Worm (Caenorhabditis elegans): ENCODE results near the gene Y50E8A.6.

Gene Y50E8A.6

DNA sequence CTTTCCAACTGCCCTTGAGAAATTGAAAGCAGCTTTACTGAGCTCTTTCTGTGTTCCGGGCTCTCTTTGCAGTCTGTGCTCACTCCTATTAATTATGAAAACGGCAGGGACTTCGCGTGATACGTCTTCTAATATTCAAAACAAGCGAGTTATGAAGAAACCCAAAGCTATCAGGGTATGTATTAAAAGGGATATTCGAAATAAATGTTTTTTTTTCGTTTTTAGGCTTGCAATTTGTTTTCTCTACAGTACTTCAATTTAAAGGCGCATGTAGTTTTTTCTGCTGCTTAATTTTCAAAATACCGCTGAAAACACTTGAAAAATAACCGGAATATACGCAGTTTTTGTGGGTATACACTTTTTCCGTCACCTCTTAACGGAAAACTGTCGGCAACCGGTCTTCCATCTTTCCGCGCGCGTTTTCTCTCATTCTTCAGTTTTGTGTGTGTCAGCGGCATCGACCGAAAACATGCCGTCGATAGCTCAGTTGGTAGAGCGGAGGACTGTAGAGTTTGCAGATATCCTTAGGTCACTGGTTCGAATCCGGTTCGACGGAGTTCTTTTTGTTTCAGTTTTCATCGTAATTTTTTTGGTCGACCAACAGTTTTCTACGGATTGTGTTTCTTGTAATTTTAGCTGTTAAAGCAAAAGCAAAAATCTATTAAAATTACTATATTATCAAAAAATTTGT is 51.9 kb downstream of the Y50E8A.6 start, which contains the start of gene gasr-8 (continued):
- TF ChIP-seq elt-2 (tag; optimal IDR thresholded peaks at IDR 0.05) (peak; percentile 57), ceh-19 (GFP tag; optimal IDR thresholded peaks at IDR 0.05) (peak; percentile 33), unc-86 (tag; optimal IDR thresholded peaks at IDR 0.05) (no peak), hlh-30 (tag; optimal IDR thresholded peaks at IDR 0.05; ENCODE audit: insufficient read depth) (no peak), eyg-1 (tag; optimal IDR thresholded peaks at IDR 0.05) (no peak), T23F11.4 (GFP tag; optimal IDR thresholded peaks at IDR 0.05) (no peak), ceh-31 (tag; optimal IDR thresholded peaks at IDR 0.05) (no peak), madf-2 (tag; optimal IDR thresholded peaks at IDR 0.05) (no peak), gmeb-2 (tag; optimal IDR thresholded peaks at IDR 0.05) (peak; percentile 57), ceh-9 (tag; optimal IDR thresholded peaks at IDR 0.05) (no peak), ceh-34 (tag; optimal IDR thresholded peaks at IDR 0.05) (no peak), ceh-14 (tag; optimal IDR thresholded peaks at IDR 0.05) (no peak), ceh-24 (tag; optimal IDR thresholded peaks at IDR 0.05) (no peak), hlh-8 (tag; optimal IDR thresholded peaks at IDR 0.05) (no peak), K09A11.1 (tag; optimal IDR thresholded peaks at IDR 0.05; ENCODE audit: insufficient read depth) (no peak), ceh-30 (tag; optimal IDR thresholded peaks at IDR 0.05) (no peak), unc-42 (tag; optimal IDR thresholded peaks at IDR 0.05) (no peak), ref-2 (tag; optimal IDR thresholded peaks at IDR 0.05) (no peak), sox-4 (tag; optimal IDR thresholded peaks at IDR 0.05) (peak; percentile 9), hlh-15 (tag; optimal IDR thresholded peaks at IDR 0.05) (peak; percentile 36), pros-1 (tag; optimal IDR thresholded peaks at IDR 0.05) (no peak), C08G9.2 (tag; optimal IDR thresholded peaks at IDR 0.05) (peak; percentile 24), dmd-4 (tag; optimal IDR thresholded peaks at IDR 0.05; ENCODE audit: borderline replicate concordance) (peak; percentile 49), ceh-48 (tag; optimal IDR thresholded peaks at IDR 0.05) (peak; percentile 15), ama-1 (optimal IDR thresholded peaks at IDR 0.05) (no peak), unc-55 (GFP tag; optimal IDR thresholded peaks at IDR 0.05) (no peak), ztf-16 (tag; optimal IDR thresholded peaks at IDR 0.05) (peak; percentile 3), sdc-2 (tag; optimal IDR thresholded peaks at IDR 0.05) (no peak), elt-4 (tag; optimal IDR thresholded peaks at IDR 0.05) (no peak), odd-2 (tag; optimal IDR thresholded peaks at IDR 0.05) (no peak), ceh-45 (GFP tag; IDR thresholded peaks at IDR 0.05) (no peak), pha-4 (tag; optimal IDR thresholded peaks at IDR 0.05) (no peak), unc-3 (GFP tag; conservative IDR thresholded peaks at IDR 0.05) (0 out of 2 replicates have a peak, but pooled peaks have one; percentile 18), unc-3 (tag; optimal IDR thresholded peaks at IDR 0.05) (no peak), pag-3 (tag; optimal IDR thresholded peaks at IDR 0.05; ENCODE audit: borderline replicate concordance) (no peak), F13H6.1 (tag; optimal IDR thresholded peaks at IDR 0.05) (no peak), ets-4 (tag; optimal IDR thresholded peaks at IDR 0.05) (no peak), hlh-13 (GFP tag; optimal IDR thresholded peaks at IDR 0.05) (no peak), ceh-18 (tag; optimal IDR thresholded peaks at IDR 0.05) (no peak), nhr-232 (tag; optimal IDR thresholded peaks at IDR 0.05) (no peak), syd-9 (tag; optimal IDR thresholded peaks at IDR 0.05) (no peak), rnt-1 (tag; optimal IDR thresholded peaks at IDR 0.05) (no peak), pat-9 (tag; optimal IDR thresholded peaks at IDR 0.05) (peak; percentile 48), tbx-7 (tag; optimal IDR thresholded peaks at IDR 0.05) (no peak), zip-5 (tag; optimal IDR thresholded peaks at IDR 0.05) (no peak), tbx-2 (tag; optimal IDR thresholded peaks at IDR 0.05) (no peak), ceh-2 (tag; optimal IDR thresholded peaks at IDR 0.05) (no peak), pha-2 (tag; optimal IDR thresholded peaks at IDR 0.05) (no peak)
